Worm (Caenorhabditis elegans) whole organism, L3 larva: Measurements from ENCODE around the gene vps-32.1.

Source experiments
- R02D3.7 ChIP-seq: fragments of 150-350 bp; optimal IDR thresholded peaks from 2 replicates; lab custom pipeline; 2014; ENCODE audit warnings: missing biosample characterization, missing genetic modification characterization
- ama-1 ChIP-seq: fragments of 150-350 bp; optimal IDR thresholded peaks from 2 replicates; lab custom pipeline; 2018
- elt-3 ChIP-seq, 3 experiments: fragments of 150-350 bp in 1 of 3; sonication (generic microtip) in 2 of 3; optimal IDR thresholded peaks; 2 replicates in 2 of 3; 4 replicates in 1 of 3; lab custom pipeline; 2014 to 2017; ENCODE audit warnings: missing biosample characterization in 3 of 3, missing genetic modification characterization in 3 of 3
- fkh-10 ChIP-seq: sonication (generic microtip); optimal IDR thresholded peaks from 2 replicates; lab custom pipeline; 2017; ENCODE audit warnings: missing biosample characterization, missing genetic modification reagents, missing genetic modification characterization
- lin-15B ChIP-seq: fragments of 150-350 bp; optimal IDR thresholded peaks from 2 replicates; lab custom pipeline; 2014; ENCODE audit warnings: missing biosample characterization, missing genetic modification characterization
- nhr-11 ChIP-seq: fragments of 150-350 bp; optimal IDR thresholded peaks from 2 replicates; lab custom pipeline; 2014; ENCODE audit warnings: missing biosample characterization, missing genetic modification characterization
- nhr-12 ChIP-seq: fragments of 150-350 bp; optimal IDR thresholded peaks from 2 replicates; lab custom pipeline; 2014; ENCODE audit warnings: missing biosample characterization, missing genetic modification characterization
- nhr-25 ChIP-seq: sonication (generic microtip); optimal IDR thresholded peaks from 2 replicates; lab custom pipeline; 2017; ENCODE audit warnings: missing biosample characterization, missing genetic modification characterization
- nhr-76 ChIP-seq: fragments of 150-350 bp; sonication (generic microtip); optimal IDR thresholded peaks from 5 replicates; lab custom pipeline; 2014; ENCODE audit warnings: missing biosample characterization, missing genetic modification characterization
- pha-4 ChIP-seq: fragments of 150-350 bp; optimal IDR thresholded peaks from 2 replicates; lab custom pipeline; 2014; ENCODE audit warnings: missing biosample characterization, missing genetic modification reagents, missing genetic modification characterization
- skn-1 ChIP-seq: fragments of 150-350 bp; optimal IDR thresholded peaks from 2 replicates; lab custom pipeline; 2014; ENCODE audit warnings: missing biosample characterization, missing genetic modification characterization
- snpc-4 ChIP-seq: fragments of 150-350 bp; optimal IDR thresholded peaks from 2 replicates; lab custom pipeline; 2014; ENCODE audit warnings: missing biosample characterization, missing genetic modification characterization
- zag-1 ChIP-seq: fragments of 150-350 bp; optimal IDR thresholded peaks from 2 replicates; lab custom pipeline; 2014; ENCODE audit warnings: missing biosample characterization, missing genetic modification characterization

- TF ChIP-seq ama-1 (lab: Kevin White, UChicago) (no peak), snpc-4 (tag; lab: Kevin White, UChicago) (no peak), nhr-11 (tag; lab: Kevin White, UChicago) (no peak), fkh-10 (GFP tag; lab: Kevin White, UChicago) (no peak), lin-15B (tag; lab: Kevin White, UChicago) (no peak), elt-3 (tag; optimal IDR thresholded peaks at IDR 0.05; lab: Kevin White, UChicago) (no peak), pha-4 (tag; lab: Kevin White, UChicago) (no peak), nhr-76 (tag; lab: Kevin White, UChicago) (no peak), nhr-25 (peak; percentile 3), skn-1 (tag; lab: Kevin White, UChicago) (no peak), zag-1 (no peak), nhr-12 (no peak), R02D3.7 (tag; lab: Kevin White, UChicago) (no peak)
These were observed 11.5 kb downstream of the vps-32.1 start, which contains the start of gene vps-33.2 for ce11 chrII:6600973-6601372.
